Worm (Caenorhabditis elegans): ENCODE results near the gene col-145.
A peak's percentile ranks its signal among the peaks of the same experiment; 100 is the strongest.

DNA sequence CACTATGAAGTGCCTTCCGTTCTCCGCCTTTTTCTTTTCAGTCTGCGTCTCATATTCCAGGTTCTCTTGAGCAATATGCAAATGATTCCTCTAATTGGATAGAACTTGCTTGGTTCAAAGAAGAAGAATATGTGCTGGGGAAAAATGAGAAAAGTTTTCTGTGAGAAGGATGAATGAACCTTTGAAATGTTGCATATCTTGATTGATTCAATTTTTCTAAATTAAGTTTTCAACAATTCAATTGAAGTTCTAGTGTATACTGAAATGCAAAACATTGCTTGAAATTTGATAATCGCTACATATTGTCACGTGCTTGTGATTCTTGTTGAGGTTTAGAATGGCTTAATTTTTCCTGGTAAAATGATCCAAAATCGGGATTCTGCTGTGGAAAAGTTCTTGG, 5.2 kb downstream of the col-145 start:
- TF ChIP-seq hlh-30 (tag; optimal IDR thresholded peaks at IDR 0.05; ENCODE audit: insufficient read depth): no peak
- no peak for TF ChIP-seq F37D6.2 (tag; optimal IDR thresholded peaks at IDR 0.05)
- TF ChIP-seq egl-27 (tag; optimal IDR thresholded peaks at IDR 0.05): no peak
- TF ChIP-seq nhr-11 (tag; optimal IDR thresholded peaks at IDR 0.05): no peak
- TF ChIP-seq snpc-4 (tag; optimal IDR thresholded peaks at IDR 0.05): no peak
- peak; percentile 80 for TF ChIP-seq ces-1 (GFP tag; optimal IDR thresholded peaks at IDR 0.05)
- TF ChIP-seq lir-3 (tag; optimal IDR thresholded peaks at IDR 0.05): no peak
